Fruit fly (Drosophila melanogaster) whole organism, wandering third instar larva: ENCODE data around the gene Tsen2.

ENCODE experiments used
- Abd-B ChIP-seq: fragments of >200 bp; optimal IDR thresholded peaks from 2 replicates; lab custom pipeline; 2017; ENCODE audit warnings: missing biosample characterization, missing genetic modification characterization
- CG9705 ChIP-seq: fragments of 200-800 bp; sonication (Bioruptor generic); optimal IDR thresholded peaks from 2 replicates; lab custom pipeline; 2018; ENCODE audit warnings: missing biosample characterization, mild to moderate bottlenecking, missing genetic modification characterization
- N ChIP-seq: fragments of >200 bp; optimal IDR thresholded peaks from 2 replicates; lab custom pipeline; 2018; ENCODE audit warnings: missing biosample characterization, missing external identifiers, missing genetic modification characterization
- Rel ChIP-seq, 2 experiments: fragments of 200-800 bp; sonication (Bioruptor generic) in 1 of 2; optimal IDR thresholded peaks; 2 replicates in 1 of 2; 3 replicates in 1 of 2; lab custom pipeline; 2016 to 2019; ENCODE audit warnings: mild to moderate bottlenecking in 2 of 2, missing biosample characterization in 2 of 2, missing genetic modification characterization in 2 of 2, moderate library complexity in 1 of 2
- Vsx2 ChIP-seq: fragments of 200-300, 225-300 bp; sonication (Bioruptor generic); optimal IDR thresholded peaks from 2 replicates; lab custom pipeline; 2018; ENCODE audit warnings: missing biosample characterization, missing genetic modification characterization; ENCODE audit not compliant: partially characterized antibody
- br ChIP-seq: fragments of 200-800 bp; sonication (Bioruptor generic); optimal IDR thresholded peaks from 2 replicates; lab custom pipeline; 2016; ENCODE audit warnings: missing biosample characterization, missing genetic modification characterization
- foxo ChIP-seq, 2 experiments: fragments of 200-800 bp; sonication (Bioruptor generic); optimal IDR thresholded peaks; 2 replicates in 1 of 2; 3 replicates in 1 of 2; lab custom pipeline; 2016 to 2017; ENCODE audit warnings: missing biosample characterization in 2 of 2, missing genetic modification characterization in 2 of 2
- pan ChIP-seq: fragments of >200 bp; optimal IDR thresholded peaks from 2 replicates; lab custom pipeline; 2017
- sage ChIP-seq: fragments of 200-800 bp; sonication (Bioruptor generic); optimal IDR thresholded peaks from 2 replicates; lab custom pipeline; 2016; ENCODE audit warnings: missing biosample characterization, mild to moderate bottlenecking, missing genetic modification characterization
- woc ChIP-seq: sonication (Bioruptor generic); optimal IDR thresholded peaks from 2 replicates; lab custom pipeline; 2016; ENCODE audit warnings: missing biosample characterization, mild to moderate bottlenecking, missing genetic modification characterization

- TF ChIP-seq pan (lab: Kevin White, UChicago) (no peak), Rel (GFP tag; optimal IDR thresholded peaks at IDR 0.05; lab: Kevin White, UChicago) (peak; percentile 51), Rel (tag; optimal IDR thresholded peaks at IDR 0.05; lab: Kevin White, UChicago) (no peak), Abd-B (GFP tag; lab: Kevin White, UChicago) (no peak), foxo (GFP tag; optimal IDR thresholded peaks at IDR 0.05; lab: Kevin White, UChicago) (peak in 1 of 2 experiments; percentile 28), Vsx2 (no peak), br (peak; percentile 19), N (no peak), woc (GFP tag; lab: Kevin White, UChicago) (peak; percentile 74), sage (no peak), CG9705 (no peak)
Measured at dm6 chr2L:16689800-16690618, 39.6 kb upstream of the Tsen2 start.
